Worm (Caenorhabditis elegans) whole organism, L4 larva: Measurements from ENCODE around the gene rps-11.

Experiments
- F10B5.3 ChIP-seq: sonication (generic microtip); optimal IDR thresholded peaks from 2 replicates; lab custom pipeline; 2016; ENCODE audit warnings: mild to moderate bottlenecking, missing genetic modification characterization, missing compliant biosample characterization
- F37D6.2 ChIP-seq: sonication (generic microtip); optimal IDR thresholded peaks from 2 replicates; lab custom pipeline; 2016; ENCODE audit warnings: mild to moderate bottlenecking, missing genetic modification characterization, missing compliant biosample characterization
- F49E8.2 ChIP-seq: sonication (generic microtip); optimal IDR thresholded peaks from 2 replicates; lab custom pipeline; 2016; ENCODE audit warnings: missing compliant biosample characterization, mild to moderate bottlenecking, missing genetic modification characterization, borderline replicate concordance
- Y105C5A.15 ChIP-seq: fragments of 200-800 bp; sonication (Bioruptor generic); IDR thresholded peaks from 2 replicates; pipeline ENCODE4 v1.3.6; 2022; ENCODE audit warnings: missing genetic modification characterization, missing compliant biosample characterization
- Y48G9A.11 ChIP-seq: fragments of 200-800 bp; sonication (Bioruptor generic); IDR thresholded peaks from 2 replicates; pipeline ENCODE4 v1.3.6; 2022; ENCODE audit warnings: missing genetic modification reagents, missing genetic modification characterization, missing compliant biosample characterization
- ZK337.2 ChIP-seq: fragments of 200-800 bp; sonication (Bioruptor generic); IDR thresholded peaks from 2 replicates; pipeline ENCODE4 v1.3.6; 2022; ENCODE audit warnings: missing genetic modification reagents, missing genetic modification characterization, missing compliant biosample characterization
- ZK546.5 ChIP-seq, 2 experiments: sonication (generic microtip); optimal IDR thresholded peaks; 2 replicates each; lab custom pipeline; 2017; ENCODE audit warnings: missing biosample characterization in 2 of 2, missing genetic modification characterization in 2 of 2
- aha-1 ChIP-seq: fragments of 150-350 bp; peaks from one replicate; lab custom pipeline; 2014; ENCODE audit warnings: missing biosample characterization, missing genetic modification characterization
- arid-1 ChIP-seq: fragments of 200-800 bp; sonication (Bioruptor generic); conservative IDR thresholded peaks from 2 replicates; pipeline ENCODE4 v1.3.6; 2022; ENCODE audit warnings: missing genetic modification reagents, missing genetic modification characterization, missing compliant biosample characterization
- ceh-20 ChIP-seq: fragments of 200-800 bp; sonication (Bioruptor generic); IDR thresholded peaks from 2 replicates; pipeline ENCODE4 v1.3.6; 2022; ENCODE audit warnings: missing genetic modification reagents, missing genetic modification characterization, missing compliant biosample characterization
- ceh-62 ChIP-seq: sonication (generic microtip); optimal IDR thresholded peaks from 2 replicates; lab custom pipeline; 2017; ENCODE audit warnings: missing biosample characterization, missing genetic modification characterization
- ceh-82 ChIP-seq: sonication (generic microtip); optimal IDR thresholded peaks from 2 replicates; lab custom pipeline; 2017; ENCODE audit warnings: missing biosample characterization, missing genetic modification characterization
- cey-2 ChIP-seq: sonication (generic microtip); optimal IDR thresholded peaks from 3 replicates; lab custom pipeline; 2017; ENCODE audit warnings: missing genetic modification characterization, mild to moderate bottlenecking, missing compliant biosample characterization, antibody characterized with exemption, borderline replicate concordance; ENCODE audit not compliant: insufficient read depth
- daf-16 ChIP-seq, 3 experiments: sonication (generic microtip); optimal IDR thresholded peaks; 2 replicates each; lab custom pipeline; 2016 to 2017; ENCODE audit warnings: missing genetic modification characterization in 3 of 3, missing genetic modification reagents in 3 of 3, mild to moderate bottlenecking in 2 of 3, missing compliant biosample characterization in 2 of 3, missing biosample characterization in 1 of 3, moderate library complexity in 1 of 3
- daf-19 ChIP-seq: fragments of 200-800 bp; sonication (Bioruptor generic); conservative IDR thresholded peaks from 2 replicates; pipeline ENCODE4 v1.3.6; 2022; ENCODE audit warnings: missing genetic modification characterization, missing compliant biosample characterization
- daf-8 ChIP-seq: fragments of 200-800 bp; sonication (Bioruptor generic); IDR thresholded peaks from 2 replicates; pipeline ENCODE4 v1.3.6; 2022; ENCODE audit warnings: missing genetic modification characterization, missing compliant biosample characterization
- dmd-8 ChIP-seq: fragments of 200-800 bp; sonication (Bioruptor generic); IDR thresholded peaks from 2 replicates; pipeline ENCODE4 v1.3.6; 2022; ENCODE audit warnings: missing genetic modification characterization, missing compliant biosample characterization
- dpl-1 ChIP-seq: fragments of 150-350 bp; optimal IDR thresholded peaks from 2 replicates; lab custom pipeline; 2014; ENCODE audit warnings: missing biosample characterization, missing genetic modification reagents, missing genetic modification characterization
- fkh-10 ChIP-seq: fragments of 150-350 bp; optimal IDR thresholded peaks from 2 replicates; lab custom pipeline; 2014; ENCODE audit warnings: missing biosample characterization, missing genetic modification reagents, missing genetic modification characterization
- hif-1 ChIP-seq, 2 experiments: sonication (generic microtip); optimal IDR thresholded peaks; 2 replicates each; lab custom pipeline; 2016 to 2017; ENCODE audit warnings: missing compliant biosample characterization in 2 of 2, missing genetic modification characterization in 2 of 2, missing genetic modification reagents in 2 of 2, missing genotype in 2 of 2, mild to moderate bottlenecking in 1 of 2
- lim-7 ChIP-seq: fragments of 200-800 bp; sonication (Bioruptor generic); IDR thresholded peaks from 2 replicates; pipeline ENCODE4 v1.3.6; 2022; ENCODE audit warnings: missing genetic modification characterization, missing compliant biosample characterization
- lin-38 ChIP-seq: fragments of 200-800 bp; sonication (Bioruptor generic); IDR thresholded peaks from 2 replicates; pipeline ENCODE4 v1.3.6; 2022; ENCODE audit warnings: missing genetic modification reagents, missing genetic modification characterization, missing compliant biosample characterization
- mes-2 ChIP-seq: sonication (generic microtip); optimal IDR thresholded peaks from 2 replicates; lab custom pipeline; 2016; ENCODE audit warnings: missing genotype, mild to moderate bottlenecking, missing genetic modification characterization, missing compliant biosample characterization; ENCODE audit not compliant: poor library complexity, severe bottlenecking
- mxl-2 ChIP-seq: fragments of 200-800 bp; sonication (Bioruptor generic); conservative IDR thresholded peaks from 2 replicates; pipeline ENCODE4 v1.3.6; 2022; ENCODE audit warnings: missing genetic modification reagents, missing genetic modification characterization, missing compliant biosample characterization
- nhr-10 ChIP-seq: fragments of 150-350 bp; optimal IDR thresholded peaks from 2 replicates; lab custom pipeline; 2014; ENCODE audit warnings: missing biosample characterization, missing genetic modification characterization
- nhr-102 ChIP-seq: sonication (generic microtip); optimal IDR thresholded peaks from 2 replicates; lab custom pipeline; 2016; ENCODE audit warnings: mild to moderate bottlenecking, missing genetic modification characterization, moderate library complexity, missing compliant biosample characterization
- nhr-11 ChIP-seq: fragments of 150-350 bp; optimal IDR thresholded peaks from 2 replicates; lab custom pipeline; 2014; ENCODE audit warnings: missing biosample characterization, missing genetic modification characterization
- nhr-111 ChIP-seq: fragments of 200-800 bp; sonication (Bioruptor generic); optimal IDR thresholded peaks from 2 replicates; lab custom pipeline; 2018; ENCODE audit warnings: mild to moderate bottlenecking, missing genetic modification characterization, missing compliant biosample characterization
- nhr-42 ChIP-seq: fragments of 200-800 bp; sonication (Bioruptor generic); IDR thresholded peaks from 2 replicates; pipeline ENCODE4 v1.3.6; 2022; ENCODE audit warnings: missing genetic modification characterization, missing compliant biosample characterization
- nhr-6 ChIP-seq: fragments of 150-350 bp; optimal IDR thresholded peaks from 2 replicates; lab custom pipeline; 2014; ENCODE audit warnings: missing biosample characterization, missing genetic modification characterization
- nhr-77 ChIP-seq: fragments of 150-350 bp; optimal IDR thresholded peaks from 2 replicates; lab custom pipeline; 2014; ENCODE audit warnings: missing biosample characterization, missing genetic modification characterization
- php-3 ChIP-seq: fragments of 200-800 bp; sonication (Bioruptor generic); IDR thresholded peaks from 2 replicates; pipeline ENCODE4 v1.3.6; 2022; ENCODE audit warnings: missing genetic modification reagents, missing genetic modification characterization, missing compliant biosample characterization
- pqm-1 ChIP-seq: sonication (generic microtip); optimal IDR thresholded peaks from 2 replicates; lab custom pipeline; 2017; ENCODE audit warnings: missing biosample characterization, missing genetic modification characterization
- saeg-2 ChIP-seq: fragments of 200-800 bp; sonication (Bioruptor generic); IDR thresholded peaks from 2 replicates; pipeline ENCODE4 v1.3.6; 2022; ENCODE audit warnings: missing genetic modification reagents, missing genetic modification characterization, missing compliant biosample characterization
- sdz-12 ChIP-seq: fragments of 200-800 bp; sonication (Bioruptor generic); optimal IDR thresholded peaks from 2 replicates; lab custom pipeline; 2018; ENCODE audit warnings: mild to moderate bottlenecking, missing genetic modification characterization, missing compliant biosample characterization
- set-16 ChIP-seq: fragments of 200-800 bp; sonication (Bioruptor generic); IDR thresholded peaks from 2 replicates; pipeline ENCODE4 v1.3.6; 2022; ENCODE audit warnings: missing genetic modification reagents, missing genetic modification characterization, missing compliant biosample characterization
- snpc-4 ChIP-seq: fragments of 150-350 bp; optimal IDR thresholded peaks from 2 replicates; lab custom pipeline; 2014; ENCODE audit warnings: missing biosample characterization, missing genetic modification characterization
- unc-39 ChIP-seq: sonication (generic microtip); optimal IDR thresholded peaks from 2 replicates; lab custom pipeline; 2017; ENCODE audit warnings: missing biosample characterization, missing genetic modification characterization
- unc-62 ChIP-seq, 3 experiments: fragments of 150-350 bp in 1 of 3; sonication (generic microtip); optimal IDR thresholded peaks in 2 of 3; peaks in 1 of 3; 1 replicate in 1 of 3; 2 replicates in 2 of 3; lab custom pipeline; 2014 to 2017; ENCODE audit warnings: missing biosample characterization in 3 of 3, missing genetic modification characterization in 3 of 3, missing genetic modification reagents in 3 of 3, missing genotype in 1 of 3
- zfp-2 ChIP-seq: sonication (generic microtip); optimal IDR thresholded peaks from 2 replicates; lab custom pipeline; 2016; ENCODE audit warnings: mild to moderate bottlenecking, missing genetic modification characterization, missing compliant biosample characterization
- zip-2 ChIP-seq: fragments of 150-350 bp; optimal IDR thresholded peaks from 2 replicates; lab custom pipeline; 2014; ENCODE audit warnings: missing biosample characterization, missing genetic modification characterization
- ztf-11 ChIP-seq: fragments of 150-350 bp; optimal IDR thresholded peaks from 2 replicates; lab custom pipeline; 2014; ENCODE audit warnings: missing biosample characterization, missing genetic modification characterization

rps-11 gene

ce11 chrIV:11566146-11566545, 36.3 kb upstream of the rps-11 start, which contains the start of gene sec-24.1 (continued):
- TF ChIP-seq ceh-82 = no peak
- no peak for TF ChIP-seq Y105C5A.15
- 0 out of 2 replicates have a peak, but pooled peaks have one; percentile 44 for TF ChIP-seq saeg-2 (GFP tag; lab: Robert Waterston, UW)
- TF ChIP-seq pqm-1 (tag; lab: Kevin White, UChicago) = no peak
- TF ChIP-seq nhr-6 (tag; lab: Kevin White, UChicago) = peak; percentile 90
- TF ChIP-seq nhr-102 (tag; lab: Kevin White, UChicago) = peak; percentile 91
- peak; percentile 42 for TF ChIP-seq fkh-10
- no peak for TF ChIP-seq dmd-8
- peak in 1 of 2 experiments; percentile 69 for TF ChIP-seq hif-1 (tag; optimal IDR thresholded peaks at IDR 0.05; lab: Kevin White, UChicago)
- TF ChIP-seq php-3 (GFP tag; lab: Robert Waterston, UW) = peak; percentile 65; the same call in 1 of the 2 replicates
- TF ChIP-seq nhr-42 (GFP tag; lab: Robert Waterston, UW) = no peak
- no peak for TF ChIP-seq daf-8 (GFP tag; lab: Robert Waterston, UW)
- TF ChIP-seq arid-1 (GFP tag; lab: Robert Waterston, UW) = peak; percentile 77
- TF ChIP-seq nhr-11 (tag; lab: Kevin White, UChicago) = peak; percentile 46
- TF ChIP-seq unc-62 (GFP tag; optimal IDR thresholded peaks at IDR 0.05 in 1 of 2; lab: Kevin White, UChicago) = peak in 1 of 2 experiments; percentile 98
- no peak for TF ChIP-seq unc-62 (tag; optimal IDR thresholded peaks at IDR 0.05; lab: Kevin White, UChicago)
- TF ChIP-seq zip-2 (tag; lab: Kevin White, UChicago) = peak; percentile 54
- peak in 1 of 2 experiments; percentile 18 for TF ChIP-seq ZK546.5 (tag; optimal IDR thresholded peaks at IDR 0.05; lab: Kevin White, UChicago)
- TF ChIP-seq aha-1 (tag; lab: Kevin White, UChicago) = peak; percentile 67
- TF ChIP-seq F49E8.2 (tag; lab: Kevin White, UChicago) = no peak
- TF ChIP-seq mes-2 = peak; percentile 93
- TF ChIP-seq cey-2 (tag; lab: Kevin White, UChicago) = no peak
- TF ChIP-seq F37D6.2 (tag; lab: Kevin White, UChicago) = peak; percentile 35
- peak; percentile 83 for TF ChIP-seq nhr-77 (tag; lab: Kevin White, UChicago)
- no peak for TF ChIP-seq ZK337.2 (GFP tag; lab: Robert Waterston, UW)

ce11 chrIV:11568249-11568940, 34.0 kb upstream of the rps-11 start:
- no peak for TF ChIP-seq cey-2 (tag; lab: Kevin White, UChicago)
- no peak for TF ChIP-seq dpl-1 (GFP tag; lab: Kevin White, UChicago)
- no peak for TF ChIP-seq daf-16 (GFP tag; optimal IDR thresholded peaks at IDR 0.05; lab: Kevin White, UChicago)
- peak; percentile 8 for TF ChIP-seq daf-16 (tag; optimal IDR thresholded peaks at IDR 0.05; lab: Kevin White, UChicago)
- no peak for TF ChIP-seq mxl-2 (GFP tag; lab: Robert Waterston, UW)
- TF ChIP-seq nhr-10 (tag; lab: Kevin White, UChicago) = no peak
- peak in 1 of 2 experiments; percentile 96 for TF ChIP-seq unc-62 (GFP tag; optimal IDR thresholded peaks at IDR 0.05 in 1 of 2; lab: Kevin White, UChicago)
- no peak for TF ChIP-seq unc-62 (tag; optimal IDR thresholded peaks at IDR 0.05; lab: Kevin White, UChicago)
- peak; percentile 22 for TF ChIP-seq aha-1 (tag; lab: Kevin White, UChicago)
- TF ChIP-seq Y48G9A.11 (GFP tag; lab: Robert Waterston, UW) = no peak
- no peak for TF ChIP-seq ZK546.5 (tag; optimal IDR thresholded peaks at IDR 0.05; lab: Kevin White, UChicago)
- no peak for TF ChIP-seq zfp-2 (tag; lab: Kevin White, UChicago)
- no peak for TF ChIP-seq ceh-82
- TF ChIP-seq pqm-1 (tag; lab: Kevin White, UChicago) = no peak
- no peak for TF ChIP-seq unc-39

- TF ChIP-seq nhr-11 (tag; lab: Kevin White, UChicago) (no peak), aha-1 (tag; lab: Kevin White, UChicago) (peak; percentile 3)
Measured at ce11 chrIV:11569795-11570194, 32.6 kb upstream of the rps-11 start.

ce11 chrIV:11570200-11570599, 32.2 kb upstream of the rps-11 start, which contains the start of gene srgp-1:
TSS of gene srgp-1 (plus strand) at chrIV:11570500.
- TF ChIP-seq lin-38 (no peak), nhr-102 (tag; lab: Kevin White, UChicago) (no peak), ztf-11 (tag; lab: Kevin White, UChicago) (no peak), sdz-12 (GFP tag; lab: Kevin White, UChicago) (no peak), nhr-111 (GFP tag; lab: Kevin White, UChicago) (no peak), ZK546.5 (tag; optimal IDR thresholded peaks at IDR 0.05; lab: Kevin White, UChicago) (no peak), pqm-1 (tag; lab: Kevin White, UChicago) (no peak), ceh-20 (no peak), snpc-4 (no peak), daf-16 (GFP tag; optimal IDR thresholded peaks at IDR 0.05; lab: Kevin White, UChicago) (no peak), daf-16 (tag; optimal IDR thresholded peaks at IDR 0.05; lab: Kevin White, UChicago) (no peak), daf-19 (GFP tag; lab: Robert Waterston, UW) (no peak), lim-7 (GFP tag; lab: Robert Waterston, UW) (no peak), dmd-8 (no peak), F10B5.3 (no peak), ceh-62 (no peak), fkh-10 (no peak), ZK337.2 (GFP tag; lab: Robert Waterston, UW) (no peak), set-16 (GFP tag; lab: Robert Waterston, UW) (no peak)
